Fruit fly (Drosophila melanogaster): Measurements from ENCODE around the gene Zcchc7.

Gene Zcchc7

dm6 chr3L:16803708-16804350 lies 41.4 kb upstream of the Zcchc7 start (continued):
- TF ChIP-seq Meics (GFP tag; optimal IDR thresholded peaks at IDR 0.05) (peak; percentile 2), gcm (GFP tag; optimal IDR thresholded peaks at IDR 0.05) (peak; percentile 38), run (tag; optimal IDR thresholded peaks at IDR 0.05) (peak; percentile 27), H15 (GFP tag; IDR thresholded peaks at IDR 0.05) (no peak), Myb (GFP tag; optimal IDR thresholded peaks at IDR 0.05) (no peak), dysf (GFP tag; IDR thresholded peaks at IDR 0.05) (0 out of 3 replicates have a peak, but pooled peaks have one; percentile 24), CG34422 (GFP tag; IDR thresholded peaks at IDR 0.05) (peak; percentile 38; the same call in 1 of the 3 replicates), oc (tag; optimal IDR thresholded peaks at IDR 0.05) (no peak), H2.0 (GFP tag; IDR thresholded peaks at IDR 0.05) (no peak), btn (GFP tag; optimal IDR thresholded peaks at IDR 0.05) (peak; percentile 24), CG6683 (GFP tag; optimal IDR thresholded peaks at IDR 0.05) (no peak), hb (GFP tag; IDR thresholded peaks at IDR 0.05; ENCODE audit: partially characterized antibody) (no peak), corto (GFP tag; optimal IDR thresholded peaks at IDR 0.05) (peak; percentile 63), inv (GFP tag; IDR thresholded peaks at IDR 0.05; ENCODE audit: partially characterized antibody) (no peak), CG12769 (tag; optimal IDR thresholded peaks at IDR 0.05) (peak; percentile 19), Oaz (GFP tag; IDR thresholded peaks at IDR 0.05) (no peak), Oli (tag; optimal IDR thresholded peaks at IDR 0.05) (peak; percentile 16), ftz-f1 (GFP tag; optimal IDR thresholded peaks at IDR 0.05) (peak; percentile 7), CG6765 (GFP tag; optimal IDR thresholded peaks at IDR 0.05) (peak; percentile 55), pan (optimal IDR thresholded peaks at IDR 0.05) (no peak), pan (GFP tag; optimal IDR thresholded peaks at IDR 0.05 in 1 of 2, IDR thresholded peaks at IDR 0.05 in 1 of 2) (peak in 1 of 2 experiments; percentile 40), Doc3 (GFP tag; IDR thresholded peaks at IDR 0.05; ENCODE audit: partially characterized antibody) (no peak), Hr51 (GFP tag; optimal IDR thresholded peaks at IDR 0.05) (peak in 1 of 2 experiments; percentile 60), tup (GFP tag; optimal IDR thresholded peaks at IDR 0.05) (no peak), CG34224 (GFP tag; IDR thresholded peaks at IDR 0.05; ENCODE audit: partially characterized antibody) (no peak), grn (GFP tag; optimal IDR thresholded peaks at IDR 0.05) (peak; percentile 27), ranshi (GFP tag; IDR thresholded peaks at IDR 0.05) (peak; percentile 21; the same call in 1 of the 2 replicates), mam (GFP tag; optimal IDR thresholded peaks at IDR 0.05) (no peak), Doc2 (GFP tag; IDR thresholded peaks at IDR 0.05) (no peak), cwo (GFP tag; optimal IDR thresholded peaks at IDR 0.05) (peak; percentile 75), CG7987 (GFP tag; optimal IDR thresholded peaks at IDR 0.05) (peak; percentile 68), Vsx1 (GFP tag; optimal IDR thresholded peaks at IDR 0.05) (peak; percentile 63), CG17186 (GFP tag; optimal IDR thresholded peaks at IDR 0.05) (peak; percentile 6), schlank (tag; optimal IDR thresholded peaks at IDR 0.05) (peak; percentile 66), CTCF (GFP tag; optimal IDR thresholded peaks at IDR 0.05) (peak; percentile 57), abd-A (tag; optimal IDR thresholded peaks at IDR 0.05) (no peak), CG5245 (GFP tag; optimal IDR thresholded peaks at IDR 0.05) (no peak), zf30C (GFP tag; optimal IDR thresholded peaks at IDR 0.05) (no peak), fd3F (GFP tag; optimal IDR thresholded peaks at IDR 0.05) (peak; percentile 14), Drgx (GFP tag; IDR thresholded peaks at IDR 0.05) (no peak), CG1233 (GFP tag; optimal IDR thresholded peaks at IDR 0.05) (peak; percentile 53), ara (GFP tag; IDR thresholded peaks at IDR 0.05) (0 out of 2 replicates have a peak, but pooled peaks have one; percentile 15), CG4820 (GFP tag; optimal IDR thresholded peaks at IDR 0.05) (no peak), CG2678 (tag; optimal IDR thresholded peaks at IDR 0.05) (peak; percentile 77), CG6254 (GFP tag; optimal IDR thresholded peaks at IDR 0.05) (peak; percentile 66), Rfx (GFP tag; IDR thresholded peaks at IDR 0.05) (peak; percentile 51; the same call in 1 of the 2 replicates), Asciz (GFP tag; optimal IDR thresholded peaks at IDR 0.05) (peak; percentile 58), Atf6 (GFP tag; IDR thresholded peaks at IDR 0.05) (no peak), onecut (GFP tag; IDR thresholded peaks at IDR 0.05) (peak; percentile 48)

Data from whole organism, embryonic.